Worm (Caenorhabditis elegans) whole organism, late embryonic: ENCODE data around the gene gcna-1.

Experiments
- C08G9.2 ChIP-seq: sonication (generic microtip); optimal IDR thresholded peaks from 2 replicates; lab custom pipeline; 2016; ENCODE audit warnings: mild to moderate bottlenecking, missing genetic modification characterization, moderate library complexity, missing compliant biosample characterization
- F13H6.1 ChIP-seq: sonication (generic microtip); optimal IDR thresholded peaks from 2 replicates; lab custom pipeline; 2016; ENCODE audit warnings: missing genetic modification characterization, missing compliant biosample characterization
- T23F11.4 ChIP-seq: fragments of 200-800 bp; sonication (Bioruptor generic); optimal IDR thresholded peaks from 2 replicates; lab custom pipeline; 2018; ENCODE audit warnings: mild to moderate bottlenecking, missing genetic modification characterization, missing compliant biosample characterization
- Y22D7AL.16 ChIP-seq: sonication (generic microtip); optimal IDR thresholded peaks from 2 replicates; lab custom pipeline; 2016; ENCODE audit warnings: missing genetic modification characterization, missing compliant biosample characterization
- ets-4 ChIP-seq: sonication (generic microtip); optimal IDR thresholded peaks from 2 replicates; lab custom pipeline; 2016; ENCODE audit warnings: missing genetic modification characterization, missing compliant biosample characterization
- eyg-1 ChIP-seq: sonication (generic microtip); optimal IDR thresholded peaks from 2 replicates; lab custom pipeline; 2016; ENCODE audit warnings: missing genotype, missing genetic modification characterization, missing compliant biosample characterization
- gmeb-2 ChIP-seq: sonication (generic microtip); optimal IDR thresholded peaks from 2 replicates; lab custom pipeline; 2016; ENCODE audit warnings: missing genetic modification characterization, inconsistent platforms, missing compliant biosample characterization
- hlh-6 ChIP-seq: sonication (generic microtip); optimal IDR thresholded peaks from 2 replicates; lab custom pipeline; 2016; ENCODE audit warnings: missing genotype, missing genetic modification characterization, missing compliant biosample characterization
- nfya-1 ChIP-seq: sonication (generic microtip); optimal IDR thresholded peaks from 2 replicates; lab custom pipeline; 2017; ENCODE audit warnings: missing genetic modification characterization, mild to moderate bottlenecking, missing compliant biosample characterization, antibody characterized with exemption, moderate library complexity
- pha-2 ChIP-seq: sonication (generic microtip); optimal IDR thresholded peaks from 2 replicates; lab custom pipeline; 2017; ENCODE audit warnings: mild to moderate bottlenecking, missing genetic modification characterization, missing compliant biosample characterization
- sox-4 ChIP-seq: sonication (generic microtip); optimal IDR thresholded peaks from 2 replicates; lab custom pipeline; 2017; ENCODE audit warnings: mild to moderate bottlenecking, missing genetic modification characterization, inconsistent platforms, missing compliant biosample characterization
- ttx-3 ChIP-seq: sonication (generic microtip); optimal IDR thresholded peaks from 2 replicates; lab custom pipeline; 2016; ENCODE audit warnings: missing genetic modification reagents, missing genetic modification characterization, missing compliant biosample characterization
- unc-55 ChIP-seq: sonication (generic microtip); optimal IDR thresholded peaks from 2 replicates; lab custom pipeline; 2017; ENCODE audit warnings: missing biosample characterization, missing genetic modification reagents, missing genetic modification characterization
- ztf-16 ChIP-seq: sonication (generic microtip); optimal IDR thresholded peaks from 2 replicates; lab custom pipeline; 2017; ENCODE audit warnings: missing genetic modification characterization, missing compliant biosample characterization

DNA sequence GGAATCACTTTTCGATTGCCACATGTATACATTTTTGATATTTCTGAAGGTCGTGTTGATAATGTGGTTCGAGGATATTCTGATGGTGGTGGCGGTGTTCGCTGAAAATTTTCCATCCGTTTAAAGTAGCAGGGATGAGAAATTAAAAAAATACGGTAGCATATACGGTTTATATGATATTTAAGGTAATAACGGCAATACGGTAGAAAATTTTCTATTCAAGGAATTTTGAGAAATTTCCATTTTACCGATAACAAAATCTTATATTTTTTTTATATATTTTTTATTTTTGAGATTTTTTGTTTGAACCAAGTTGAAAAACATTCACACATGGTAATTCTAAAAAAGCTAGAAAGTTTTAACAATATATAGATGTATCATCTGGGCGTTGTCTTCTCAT is 21.6 kb upstream of the gcna-1 start, which contains the start of gene ZK328.6:
- TF ChIP-seq gmeb-2 (no peak), hlh-6 (tag; lab: Kevin White, UChicago) (no peak), C08G9.2 (tag; lab: Kevin White, UChicago) (no peak), F13H6.1 (tag; lab: Kevin White, UChicago) (no peak), unc-55 (GFP tag; lab: Kevin White, UChicago) (no peak), T23F11.4 (GFP tag; lab: Kevin White, UChicago) (no peak), nfya-1 (no peak), eyg-1 (tag; lab: Kevin White, UChicago) (no peak), Y22D7AL.16 (tag; lab: Kevin White, UChicago) (no peak), ztf-16 (tag; lab: Kevin White, UChicago) (no peak), pha-2 (tag; lab: Kevin White, UChicago) (no peak), ttx-3 (no peak), sox-4 (tag; lab: Kevin White, UChicago) (no peak), ets-4 (tag; lab: Kevin White, UChicago) (no peak)
